Fruit fly (Drosophila melanogaster): Measurements from ENCODE around the gene CG31145.
A peak's percentile ranks its signal among the peaks of the same experiment; 100 is the strongest.

CG31145 gene

dm6 chr3R:23679911-23680336 is 10.5 kb upstream of the CG31145 start, which contains the start of gene eIF3d1 (continued):
- TF ChIP-seq ken (GFP tag; IDR thresholded peaks at IDR 0.05) (peak; percentile 44; the same call in 1 of the 3 replicates), CG12155 (GFP tag; optimal IDR thresholded peaks at IDR 0.05) (peak; percentile 44), tin (GFP tag; optimal IDR thresholded peaks at IDR 0.05) (peak; percentile 20), CG32767 (GFP tag; IDR thresholded peaks at IDR 0.05) (0 out of 2 replicates have a peak, but pooled peaks have one; percentile 17), CG2120 (GFP tag; optimal IDR thresholded peaks at IDR 0.05) (peak; percentile 34), ind (GFP tag; optimal IDR thresholded peaks at IDR 0.05) (peak; percentile 4), MESR4 (GFP tag; optimal IDR thresholded peaks at IDR 0.05) (peak; percentile 73), CG12942 (GFP tag; optimal IDR thresholded peaks at IDR 0.05) (peak; percentile 3), amos (GFP tag; IDR thresholded peaks at IDR 0.05; ENCODE audit: partially characterized antibody) (peak; percentile 49; the same call in 1 of the 2 replicates), mam (GFP tag; optimal IDR thresholded peaks at IDR 0.05) (peak; percentile 18), Lhr (GFP tag; optimal IDR thresholded peaks at IDR 0.05) (peak; percentile 73), B-H1 (GFP tag; IDR thresholded peaks at IDR 0.05) (no peak), CG8924 (tag; optimal IDR thresholded peaks at IDR 0.05) (no peak), kni (GFP tag; optimal IDR thresholded peaks at IDR 0.05) (peak; percentile 90), dm (GFP tag; optimal IDR thresholded peaks at IDR 0.05) (peak; percentile 91), CG9932 (GFP tag; IDR thresholded peaks at IDR 0.05) (peak; percentile 22; the same call in 1 of the 2 replicates), CG14710 (tag; optimal IDR thresholded peaks at IDR 0.05) (peak; percentile 69), E2f1 (GFP tag; IDR thresholded peaks at IDR 0.05) (peak; percentile 52; the same call in 1 of the 2 replicates), CG1602 (GFP tag; optimal IDR thresholded peaks at IDR 0.05) (peak; percentile 2), CG14441 (GFP tag; IDR thresholded peaks at IDR 0.05) (peak; percentile 17; the same call in 1 of the 2 replicates), jigr1 (GFP tag; IDR thresholded peaks at IDR 0.05) (no peak), Sry-δ (GFP tag; optimal IDR thresholded peaks at IDR 0.05) (peak; percentile 48), CG16813 (GFP tag; IDR thresholded peaks at IDR 0.05; ENCODE audit: partially characterized antibody) (0 out of 3 replicates have a peak, but pooled peaks have one; percentile 34), Hsf (GFP tag; optimal IDR thresholded peaks at IDR 0.05) (peak; percentile 49), CG12659 (GFP tag; optimal IDR thresholded peaks at IDR 0.05) (peak; percentile 29), ewg (GFP tag; optimal IDR thresholded peaks at IDR 0.05) (peak; percentile 9), CG7357 (GFP tag; IDR thresholded peaks at IDR 0.05) (no peak), CG15601 (tag; optimal IDR thresholded peaks at IDR 0.05) (peak; percentile 18), Trl (optimal IDR thresholded peaks at IDR 0.05) (no peak), Trl (GFP tag; optimal IDR thresholded peaks at IDR 0.05) (peak; percentile 11), CG9876 (GFP tag; optimal IDR thresholded peaks at IDR 0.05) (no peak), CG8765 (GFP tag; IDR thresholded peaks at IDR 0.05) (0 out of 2 replicates have a peak, but pooled peaks have one; percentile 27), zfh1 (GFP tag; IDR thresholded peaks at IDR 0.05) (0 out of 3 replicates have a peak, but pooled peaks have one; percentile 52), CG30403 (GFP tag; optimal IDR thresholded peaks at IDR 0.05) (peak; percentile 20), pum (GFP tag; optimal IDR thresholded peaks at IDR 0.05) (peak; percentile 26), Ptx1 (GFP tag; IDR thresholded peaks at IDR 0.05) (0 out of 2 replicates have a peak, but pooled peaks have one; percentile 17), CG14965 (GFP tag; optimal IDR thresholded peaks at IDR 0.05; ENCODE audit: borderline replicate concordance) (no peak), fu2 (GFP tag; optimal IDR thresholded peaks at IDR 0.05) (peak; percentile 23), knrl (GFP tag; IDR thresholded peaks at IDR 0.05; ENCODE audit: partially characterized antibody) (peak; percentile 32; the same call in 1 of the 3 replicates), pho (GFP tag; optimal IDR thresholded peaks at IDR 0.05) (no peak), HmgZ (tag; optimal IDR thresholded peaks at IDR 0.05) (peak; percentile 44), ro (GFP tag; IDR thresholded peaks at IDR 0.05) (no peak)

All from whole organism, embryonic.